Worm (Caenorhabditis elegans) whole organism, midembryonic: ENCODE results near the gene syd-2.
A peak's percentile ranks its signal among the peaks of the same experiment; 100 is the strongest.

Source experiments
- T22C8.4 ChIP-seq: fragments of 200-800 bp; sonication (Bioruptor generic); IDR thresholded peaks from 2 replicates; pipeline ENCODE4 v1.3.6; 2022; ENCODE audit warnings: missing genetic modification characterization, missing compliant biosample characterization
- cog-1 ChIP-seq: sonication (generic microtip); optimal IDR thresholded peaks from 2 replicates; lab custom pipeline; 2016; ENCODE audit warnings: missing genetic modification characterization, missing compliant biosample characterization
- flt-1 ChIP-seq: fragments of 200-800 bp; sonication (Bioruptor generic); IDR thresholded peaks from 2 replicates; pipeline ENCODE4 v1.3.6; 2022; ENCODE audit warnings: missing genetic modification characterization, missing compliant biosample characterization
- klf-2 ChIP-seq: fragments of 200-800 bp; sonication (Bioruptor generic); conservative IDR thresholded peaks from 2 replicates; pipeline ENCODE4 v1.3.6; 2022; ENCODE audit warnings: missing genetic modification reagents, missing genetic modification characterization, missing compliant biosample characterization
- med-1 ChIP-seq: sonication (generic microtip); optimal IDR thresholded peaks from 2 replicates; lab custom pipeline; 2017; ENCODE audit warnings: missing genetic modification characterization, mild to moderate bottlenecking, missing compliant biosample characterization, antibody characterized with exemption, missing genetic modification reagents; ENCODE audit not compliant: insufficient read depth
- ref-1 ChIP-seq: fragments of 200-800 bp; sonication (Bioruptor generic); conservative IDR thresholded peaks from 2 replicates; pipeline ENCODE4 v1.3.6; 2022; ENCODE audit warnings: missing genetic modification reagents, missing genetic modification characterization, missing compliant biosample characterization
- tab-1 ChIP-seq: fragments of 200-800 bp; sonication (Bioruptor generic); IDR thresholded peaks from 2 replicates; pipeline ENCODE4 v1.3.6; 2022; ENCODE audit warnings: missing genetic modification characterization, missing compliant biosample characterization
- ztf-23 ChIP-seq: fragments of 200-800 bp; sonication (Bioruptor generic); IDR thresholded peaks from 2 replicates; pipeline ENCODE4 v1.3.6; 2022; ENCODE audit warnings: missing genetic modification reagents, missing genetic modification characterization, missing compliant biosample characterization
- ztf-29 ChIP-seq: fragments of 200-800 bp; sonication (Bioruptor generic); IDR thresholded peaks from 2 replicates; pipeline ENCODE4 v1.3.6; 2022; ENCODE audit warnings: missing genetic modification reagents, missing genetic modification characterization, missing compliant biosample characterization

Gene syd-2

ce11 chrX:10545716-10546115 is 9.3 kb downstream of the syd-2 start, which contains the start of gene F59F5.5:
F59F5.5 (plus strand) TSS chrX:10546016.
- no peak for TF ChIP-seq ztf-29 (GFP tag; lab: Robert Waterston, UW)

ce11 chrX:10542313-10543048 is 12.6 kb downstream of the syd-2 start, which contains the start of the genes F59F5.3 and F59F5.4:
F59F5.3 (minus strand) TSS chrX:10542413.
F59F5.4 (plus strand) TSS chrX:10542998.
- TF ChIP-seq ztf-23 (GFP tag; lab: Robert Waterston, UW) = no peak
- no peak for TF ChIP-seq flt-1
- no peak for TF ChIP-seq cog-1
- no peak for TF ChIP-seq T22C8.4 (GFP tag; lab: Robert Waterston, UW)
- TF ChIP-seq med-1 = no peak
- no peak for TF ChIP-seq klf-2 (GFP tag; lab: Robert Waterston, UW)
- TF ChIP-seq ztf-29 (GFP tag; lab: Robert Waterston, UW) = no peak
- TF ChIP-seq tab-1 (GFP tag; lab: Robert Waterston, UW) = no peak
- no peak for TF ChIP-seq ref-1 (GFP tag; lab: Robert Waterston, UW)

ce11 chrX:10541789-10542188 is 13.2 kb downstream of the syd-2 start:
- no peak for TF ChIP-seq med-1
- TF ChIP-seq T22C8.4 (GFP tag; lab: Robert Waterston, UW) = no peak
- TF ChIP-seq cog-1 = no peak
- TF ChIP-seq ztf-29 (GFP tag; lab: Robert Waterston, UW) = no peak
- TF ChIP-seq flt-1 = no peak
- TF ChIP-seq klf-2 (GFP tag; lab: Robert Waterston, UW) = no peak
- no peak for TF ChIP-seq ref-1 (GFP tag; lab: Robert Waterston, UW)
- no peak for TF ChIP-seq tab-1 (GFP tag; lab: Robert Waterston, UW)
- no peak for TF ChIP-seq ztf-23 (GFP tag; lab: Robert Waterston, UW)

ce11 chrX:10534625-10535244 is 20.3 kb downstream of the syd-2 start:
- TF ChIP-seq T22C8.4 (GFP tag; lab: Robert Waterston, UW) (no peak), flt-1 (no peak), tab-1 (GFP tag; lab: Robert Waterston, UW) (no peak)

ce11 chrX:10533447-10533846 is 21.6 kb downstream of the syd-2 start, which contains the start of gene glo-3:
glo-3 (plus strand) TSS chrX:10533699.
- TF ChIP-seq T22C8.4 (GFP tag; lab: Robert Waterston, UW) = no peak
- TF ChIP-seq ztf-23 (GFP tag; lab: Robert Waterston, UW) = no peak
- no peak for TF ChIP-seq ztf-29 (GFP tag; lab: Robert Waterston, UW)
- no peak for TF ChIP-seq tab-1 (GFP tag; lab: Robert Waterston, UW)

ce11 chrX:10532180-10532833 is 22.7 kb downstream of the syd-2 start:
- no peak for TF ChIP-seq klf-2 (GFP tag; lab: Robert Waterston, UW)
- TF ChIP-seq tab-1 (GFP tag; lab: Robert Waterston, UW) = no peak
- no peak for TF ChIP-seq cog-1
- TF ChIP-seq med-1 = no peak
- TF ChIP-seq flt-1 = no peak
- TF ChIP-seq T22C8.4 (GFP tag; lab: Robert Waterston, UW) = no peak
- TF ChIP-seq ztf-29 (GFP tag; lab: Robert Waterston, UW) = no peak
- TF ChIP-seq ref-1 (GFP tag; lab: Robert Waterston, UW) = no peak

ce11 chrX:10528993-10529392 is 26.0 kb downstream of the syd-2 start, which contains the start of the genes F14F3.5 and slcf-1:
F14F3.5 (minus strand) TSS chrX:10529226.
slcf-1 (plus strand) TSS chrX:10529294.
- no peak for TF ChIP-seq ztf-29 (GFP tag; lab: Robert Waterston, UW)
- TF ChIP-seq T22C8.4 (GFP tag; lab: Robert Waterston, UW) = no peak
- no peak for TF ChIP-seq ref-1 (GFP tag; lab: Robert Waterston, UW)
- TF ChIP-seq med-1 = no peak
- no peak for TF ChIP-seq cog-1
- no peak for TF ChIP-seq ztf-23 (GFP tag; lab: Robert Waterston, UW)
- no peak for TF ChIP-seq tab-1 (GFP tag; lab: Robert Waterston, UW)
- TF ChIP-seq klf-2 (GFP tag; lab: Robert Waterston, UW) = no peak
- no peak for TF ChIP-seq flt-1

ce11 chrX:10527414-10527813 is 27.6 kb downstream of the syd-2 start:
- TF ChIP-seq med-1 (no peak), cog-1 (no peak), ztf-29 (GFP tag; lab: Robert Waterston, UW) (no peak), T22C8.4 (GFP tag; lab: Robert Waterston, UW) (no peak), klf-2 (GFP tag; lab: Robert Waterston, UW) (no peak), ref-1 (GFP tag; lab: Robert Waterston, UW) (no peak), flt-1 (no peak), ztf-23 (GFP tag; lab: Robert Waterston, UW) (no peak), tab-1 (GFP tag; lab: Robert Waterston, UW) (no peak)

- TF ChIP-seq cog-1 (peak; percentile 62), T22C8.4 (GFP tag; lab: Robert Waterston, UW) (no peak), flt-1 (0 out of 2 replicates have a peak, but pooled peaks have one; percentile 16), ztf-23 (GFP tag; lab: Robert Waterston, UW) (0 out of 2 replicates have a peak, but pooled peaks have one; percentile 45), tab-1 (GFP tag; lab: Robert Waterston, UW) (0 out of 2 replicates have a peak, but pooled peaks have one; percentile 71), med-1 (no peak)
Measured at ce11 chrX:10524483-10524948, 30.5 kb downstream of the syd-2 start, which contains the start of the genes mboa-7 and git-1. mboa-7 (minus strand) TSS chrX:10524565. git-1 (plus strand) TSS chrX:10524898.
